Fruit fly (Drosophila melanogaster) whole organism, embryonic: ENCODE measurements around the gene Grip91.

Experiments
- BEAF-32 ChIP-seq: fragments of 200-800 bp; sonication (Bioruptor generic); optimal IDR thresholded peaks from 3 replicates; lab custom pipeline; 2017; ENCODE audit warnings: missing biosample characterization, missing genetic modification characterization, mild to moderate bottlenecking, moderate library complexity, missing genetic modification reagents
- Bgb ChIP-seq: fragments of 200-800 bp; sonication (Bioruptor generic); IDR thresholded peaks from 2 replicates; pipeline ENCODE4 v1.3.6; 2022; ENCODE audit warnings: missing biosample characterization, missing genetic modification characterization; ENCODE audit not compliant: partially characterized antibody
- CG10209 ChIP-seq: fragments of 200-800 bp; sonication (Bioruptor generic); optimal IDR thresholded peaks from 3 replicates; lab custom pipeline; 2017; ENCODE audit warnings: missing biosample characterization, mild to moderate bottlenecking, missing genetic modification characterization, missing genetic modification reagents
- CG11560 ChIP-seq: fragments of 200-800 bp; sonication (Bioruptor generic); IDR thresholded peaks from 3 replicates; pipeline ENCODE4 v1.3.6; 2022; ENCODE audit warnings: missing biosample characterization, missing genetic modification characterization
- CG11695 ChIP-seq: fragments of 200-800 bp; sonication (Bioruptor generic); IDR thresholded peaks from 3 replicates; pipeline ENCODE4 v1.3.6; 2022; ENCODE audit warnings: missing biosample characterization, missing genetic modification characterization
- CG11723 ChIP-seq: fragments of 200-800 bp; sonication (Bioruptor generic); optimal IDR thresholded peaks from 2 replicates; lab custom pipeline; 2017; ENCODE audit warnings: missing biosample characterization, mild to moderate bottlenecking, missing genetic modification characterization
- CG12219 ChIP-seq: fragments of 200-800 bp; sonication (Bioruptor generic); optimal IDR thresholded peaks from 3 replicates; lab custom pipeline; 2018; ENCODE audit warnings: missing biosample characterization, mild to moderate bottlenecking, missing genetic modification characterization
- CG1233 ChIP-seq: fragments of 200-800 bp; sonication (Bioruptor generic); optimal IDR thresholded peaks from 4 replicates; lab custom pipeline; 2018; ENCODE audit warnings: missing biosample characterization, mild to moderate bottlenecking, missing genetic modification characterization
- CG13624 ChIP-seq: fragments of 200-800 bp; sonication (Bioruptor generic); optimal IDR thresholded peaks from 2 replicates; lab custom pipeline; 2016; ENCODE audit warnings: missing biosample characterization, missing genetic modification characterization
- CG1602 ChIP-seq: fragments of 200-800 bp; sonication (Bioruptor generic); optimal IDR thresholded peaks from 3 replicates; lab custom pipeline; 2016; ENCODE audit warnings: missing biosample characterization, missing genetic modification characterization
- CG1603 ChIP-seq: fragments of 200-800 bp; sonication (Bioruptor generic); optimal IDR thresholded peaks from 2 replicates; lab custom pipeline; 2019; ENCODE audit warnings: missing biosample characterization, mild to moderate bottlenecking, missing genetic modification characterization, moderate library complexity
- CG18599 ChIP-seq: fragments of 200-800 bp; sonication (Bioruptor generic); optimal IDR thresholded peaks from 3 replicates; lab custom pipeline; 2017; ENCODE audit warnings: missing biosample characterization, missing genetic modification characterization, mild to moderate bottlenecking, moderate library complexity, missing genetic modification reagents
- CG18619 ChIP-seq: fragments of 200-800 bp; sonication (Bioruptor generic); optimal IDR thresholded peaks from 3 replicates; lab custom pipeline; 2017; ENCODE audit warnings: missing biosample characterization, mild to moderate bottlenecking, missing genetic modification characterization
- CG18764 ChIP-seq: fragments of 200-800 bp; sonication (Bioruptor generic); optimal IDR thresholded peaks from 3 replicates; lab custom pipeline; 2016; ENCODE audit warnings: missing biosample characterization, missing genetic modification characterization
- CG2129 ChIP-seq: fragments of 200-800 bp; sonication (Bioruptor generic); IDR thresholded peaks from 2 replicates; pipeline ENCODE4 v1.3.6; 2022; ENCODE audit warnings: missing biosample characterization, missing genetic modification characterization; ENCODE audit not compliant: partially characterized antibody
- CG2202 ChIP-seq: fragments of 200-800 bp; sonication (Bioruptor generic); optimal IDR thresholded peaks from 2 replicates; lab custom pipeline; 2018; ENCODE audit warnings: missing biosample characterization, mild to moderate bottlenecking, missing genetic modification characterization
- CG31388 ChIP-seq: fragments of 200-800 bp; sonication (Bioruptor generic); optimal IDR thresholded peaks from 2 replicates; lab custom pipeline; 2016; ENCODE audit warnings: missing biosample characterization, missing genetic modification characterization
- CG3847 ChIP-seq: fragments of 200-800 bp; sonication (Bioruptor generic); IDR thresholded peaks from 2 replicates; pipeline ENCODE4 v1.3.6; 2022; ENCODE audit warnings: missing biosample characterization, missing genetic modification characterization
- CG4328 ChIP-seq: fragments of 200-800 bp; sonication (Bioruptor generic); optimal IDR thresholded peaks from 3 replicates; lab custom pipeline; 2017; ENCODE audit warnings: missing biosample characterization, missing genetic modification reagents, missing genetic modification characterization
- CG4360 ChIP-seq: fragments of 200-800 bp; sonication (Bioruptor generic); IDR thresholded peaks from 2 replicates; pipeline ENCODE4 v1.3.6; 2022; ENCODE audit warnings: missing biosample characterization, missing genetic modification characterization
- CG4424 ChIP-seq: fragments of 200-800 bp; sonication (Bioruptor generic); optimal IDR thresholded peaks from 3 replicates; lab custom pipeline; 2016; ENCODE audit warnings: missing biosample characterization, missing genetic modification characterization
- CG7357 ChIP-seq: fragments of 200-800 bp; sonication (Bioruptor generic); IDR thresholded peaks from 3 replicates; pipeline ENCODE4 v1.3.6; 2022; ENCODE audit warnings: missing biosample characterization, missing genetic modification characterization
- CG8290 ChIP-seq, 3 experiments: fragments of 200-800 bp; sonication (Bioruptor generic); optimal IDR thresholded peaks; 2 replicates each; lab custom pipeline; 2016 to 2019; ENCODE audit warnings: missing biosample characterization in 3 of 3, missing genetic modification characterization in 3 of 3, mild to moderate bottlenecking in 2 of 3, moderate library complexity in 1 of 3
- Doc3 ChIP-seq: fragments of 200-800 bp; sonication (Bioruptor generic); IDR thresholded peaks from 3 replicates; pipeline ENCODE4 v1.3.6; 2022; ENCODE audit warnings: missing biosample characterization, missing genetic modification characterization; ENCODE audit not compliant: partially characterized antibody
- Eip74EF ChIP-seq, 2 experiments: fragments of 200-800 bp in 1 of 2; fragments of >200 bp in 1 of 2; sonication (Bioruptor generic) in 1 of 2; optimal IDR thresholded peaks; 2 replicates each; lab custom pipeline; 2017 to 2019; ENCODE audit warnings: missing biosample characterization in 2 of 2, missing genetic modification characterization in 2 of 2, mild to moderate bottlenecking in 1 of 2, moderate library complexity in 1 of 2
- Elba2 ChIP-seq: fragments of 200-800 bp; sonication (Bioruptor generic); optimal IDR thresholded peaks from 3 replicates; lab custom pipeline; 2016; ENCODE audit warnings: missing biosample characterization, missing genetic modification characterization
- HHEX ChIP-seq: fragments of 200-800 bp; sonication (Bioruptor generic); optimal IDR thresholded peaks from 3 replicates; lab custom pipeline; 2017; ENCODE audit warnings: missing biosample characterization, mild to moderate bottlenecking, missing genetic modification characterization, missing genetic modification reagents
- HmgD ChIP-seq: fragments of 200-800 bp; sonication (Bioruptor generic); optimal IDR thresholded peaks from 3 replicates; lab custom pipeline; 2016; ENCODE audit warnings: missing biosample characterization, missing genetic modification characterization
- Myb ChIP-seq: fragments of 200-800 bp; sonication (Bioruptor generic); optimal IDR thresholded peaks from 2 replicates; lab custom pipeline; 2016; ENCODE audit warnings: missing biosample characterization, missing genetic modification characterization
- Opbp ChIP-seq: fragments of 200-800 bp; sonication (Bioruptor generic); IDR thresholded peaks from 3 replicates; pipeline ENCODE4 v1.3.6; 2022; ENCODE audit warnings: missing biosample characterization, missing genetic modification characterization; ENCODE audit not compliant: partially characterized antibody
- Rfx ChIP-seq: fragments of 200-800 bp; sonication (Bioruptor generic); IDR thresholded peaks from 2 replicates; pipeline ENCODE4 v1.3.6; 2022; ENCODE audit warnings: missing biosample characterization, missing genetic modification characterization
- ap ChIP-seq: fragments of 200-800 bp; sonication (Bioruptor generic); IDR thresholded peaks from 2 replicates; pipeline ENCODE4 v1.3.6; 2022; ENCODE audit warnings: missing biosample characterization, missing genetic modification characterization
- bbx ChIP-seq: fragments of 200-800 bp; sonication (Bioruptor generic); IDR thresholded peaks from 2 replicates; pipeline ENCODE4 v1.3.6; 2022; ENCODE audit warnings: missing biosample characterization, missing genetic modification characterization; ENCODE audit not compliant: partially characterized antibody
- danr ChIP-seq: fragments of 200-800 bp; sonication (Bioruptor generic); IDR thresholded peaks from 2 replicates; pipeline ENCODE4 v1.3.6; 2022; ENCODE audit warnings: missing biosample characterization, missing genetic modification characterization
- dpn ChIP-seq, 2 experiments: fragments of 200-800 bp; sonication (Bioruptor generic); optimal IDR thresholded peaks; 3 replicates each; lab custom pipeline; 2016; ENCODE audit warnings: missing biosample characterization in 2 of 2, missing genetic modification characterization in 2 of 2
- gce ChIP-seq: fragments of 200-800 bp; sonication (Bioruptor generic); IDR thresholded peaks from 3 replicates; pipeline ENCODE4 v1.3.6; 2022; ENCODE audit warnings: missing biosample characterization, missing genetic modification characterization
- gem ChIP-seq: fragments of 200-800 bp; sonication (Bioruptor generic); optimal IDR thresholded peaks from 2 replicates; lab custom pipeline; 2019; ENCODE audit warnings: missing biosample characterization, mild to moderate bottlenecking, missing genetic modification characterization, moderate library complexity
- klu ChIP-seq: fragments of 200-800 bp; sonication (Bioruptor generic); IDR thresholded peaks from 2 replicates; pipeline ENCODE4 v1.3.6; 2022; ENCODE audit warnings: missing biosample characterization, missing genetic modification characterization
- knrl ChIP-seq: fragments of 200-800 bp; sonication (Bioruptor generic); IDR thresholded peaks from 3 replicates; pipeline ENCODE4 v1.3.6; 2022; ENCODE audit warnings: missing biosample characterization, missing genetic modification characterization; ENCODE audit not compliant: partially characterized antibody
- lmd ChIP-seq: fragments of 200-800 bp; sonication (Bioruptor generic); IDR thresholded peaks from 2 replicates; pipeline ENCODE4 v1.3.6; 2022; ENCODE audit warnings: missing biosample characterization, missing genetic modification characterization
- mld ChIP-seq: fragments of 200-800 bp; sonication (Bioruptor generic); IDR thresholded peaks from 3 replicates; pipeline ENCODE4 v1.3.6; 2022; ENCODE audit warnings: missing biosample characterization, missing genetic modification characterization; ENCODE audit not compliant: partially characterized antibody
- pfk ChIP-seq: fragments of 200-800 bp; sonication (Bioruptor generic); optimal IDR thresholded peaks from 2 replicates; lab custom pipeline; 2018; ENCODE audit warnings: missing biosample characterization, mild to moderate bottlenecking, missing genetic modification characterization, moderate library complexity
- salm ChIP-seq: fragments of 200-800 bp; sonication (Bioruptor generic); optimal IDR thresholded peaks from 2 replicates; lab custom pipeline; 2018; ENCODE audit warnings: missing biosample characterization, mild to moderate bottlenecking, missing genetic modification characterization
- sc ChIP-seq, 3 experiments: fragments of >200 bp in 2 of 3; fragments of 200-800 bp in 1 of 3; sonication (Bioruptor generic) in 1 of 3; optimal IDR thresholded peaks; 2 replicates in 2 of 3; 3 replicates in 1 of 3; lab custom pipeline; 2017; ENCODE audit warnings: mild to moderate bottlenecking in 1 of 3, missing biosample characterization in 1 of 3, missing genetic modification characterization in 1 of 3, missing genetic modification reagents in 1 of 3
- sqz ChIP-seq: fragments of 200-800 bp; sonication (Bioruptor generic); optimal IDR thresholded peaks from 3 replicates; lab custom pipeline; 2018; ENCODE audit warnings: missing biosample characterization, mild to moderate bottlenecking, missing genetic modification characterization
- sr ChIP-seq: fragments of 200-800 bp; sonication (Bioruptor generic); IDR thresholded peaks from 3 replicates; pipeline ENCODE4 v1.3.6; 2022; ENCODE audit warnings: missing biosample characterization, missing genetic modification characterization
- tin ChIP-seq: fragments of 200-800 bp; sonication (Bioruptor generic); optimal IDR thresholded peaks from 3 replicates; lab custom pipeline; 2016; ENCODE audit warnings: missing biosample characterization, missing genetic modification characterization
- twi ChIP-seq: fragments of 200-800 bp; optimal IDR thresholded peaks from 2 replicates; lab custom pipeline; 2019; ENCODE audit warnings: missing biosample characterization, mild to moderate bottlenecking, missing genetic modification characterization, moderate library complexity
- vfl ChIP-seq: fragments of 200-800 bp; sonication (Bioruptor generic); optimal IDR thresholded peaks from 2 replicates; lab custom pipeline; 2016; ENCODE audit warnings: missing biosample characterization, missing genetic modification characterization
- z ChIP-seq: fragments of 200-800 bp; sonication (Bioruptor generic); IDR thresholded peaks from 3 replicates; pipeline ENCODE4 v1.3.6; 2022; ENCODE audit warnings: missing biosample characterization, missing genetic modification characterization

Grip91 gene

DNA sequence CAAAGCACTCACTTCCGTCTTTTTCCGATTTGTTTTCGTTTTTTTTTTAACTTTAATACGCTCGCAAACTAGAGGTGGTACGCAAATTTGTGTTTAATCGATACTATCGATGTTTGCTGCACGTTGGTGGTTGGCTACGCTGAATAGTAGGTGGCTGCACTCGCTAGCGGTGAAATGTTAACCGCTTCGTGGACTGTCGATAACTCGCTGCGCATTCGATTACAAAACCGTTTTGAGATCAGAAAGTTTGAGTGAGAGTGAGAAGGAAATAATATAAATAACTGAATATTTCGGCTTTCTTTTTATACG, 8.4 kb downstream of the Grip91 start, which contains the start of gene g (continued):
- TF ChIP-seq klu (no peak), CG11723 (no peak), danr (GFP tag; lab: Robert Waterston, UW) (no peak), twi (tag; lab: Kevin White, UChicago) (no peak), CG3847 (GFP tag; lab: Robert Waterston, UW) (no peak), CG12219 (no peak), gce (GFP tag; lab: Robert Waterston, UW) (no peak), tin (no peak), Rfx (peak; percentile 35; the same call in 1 of the 2 replicates), sqz (peak; percentile 74), Bgb (GFP tag; lab: Robert Waterston, UW) (peak; percentile 95), CG11560 (peak; percentile 94), CG11695 (GFP tag; lab: Robert Waterston, UW) (no peak), CG1602 (GFP tag; lab: Kevin White, UChicago) (no peak), ap (GFP tag; lab: Robert Waterston, UW) (no peak), CG31388 (no peak), bbx (GFP tag; lab: Robert Waterston, UW) (peak; percentile 88), CG7357 (GFP tag; lab: Robert Waterston, UW) (no peak), salm (tag; lab: Kevin White, UChicago) (no peak), CG4424 (no peak), CG10209 (GFP tag; lab: Kevin White, UChicago) (no peak), CG18619 (no peak), BEAF-32 (peak; percentile 91), CG13624 (GFP tag; lab: Kevin White, UChicago) (no peak), lmd (GFP tag; lab: Robert Waterston, UW) (no peak), HHEX (GFP tag; lab: Kevin White, UChicago) (no peak), CG18599 (no peak), mld (GFP tag; lab: Robert Waterston, UW) (peak; percentile 82; the same call in 2 of the 3 replicates), CG4328 (GFP tag; lab: Kevin White, UChicago) (no peak), Opbp (GFP tag; lab: Robert Waterston, UW) (peak; percentile 92), gem (tag; lab: Kevin White, UChicago) (no peak), sr (no peak), z (GFP tag; lab: Robert Waterston, UW) (no peak), Doc3 (peak; percentile 76), CG18764 (GFP tag; lab: Kevin White, UChicago) (no peak), Elba2 (GFP tag; lab: Kevin White, UChicago) (no peak), CG8290 (GFP tag; optimal IDR thresholded peaks at IDR 0.05; lab: Kevin White, UChicago) (no peak), CG8290 (tag; optimal IDR thresholded peaks at IDR 0.05; lab: Kevin White, UChicago) (no peak), CG4360 (GFP tag; lab: Robert Waterston, UW) (no peak), CG2202 (tag; lab: Kevin White, UChicago) (no peak), vfl (GFP tag; lab: Kevin White, UChicago) (no peak), CG1603 (tag; lab: Kevin White, UChicago) (peak; percentile 65), sc (optimal IDR thresholded peaks at IDR 0.05; lab: Kevin White, UChicago) (no peak), sc (GFP tag; optimal IDR thresholded peaks at IDR 0.05; lab: Kevin White, UChicago) (no peak), pfk (GFP tag; lab: Kevin White, UChicago) (no peak), dpn (GFP tag; optimal IDR thresholded peaks at IDR 0.05; lab: Kevin White, UChicago) (peak in 1 of 2 experiments; percentile 28), Eip74EF (GFP tag; optimal IDR thresholded peaks at IDR 0.05; lab: Kevin White, UChicago) (no peak), CG1233 (no peak), Myb (GFP tag; lab: Kevin White, UChicago) (peak; percentile 91), knrl (GFP tag; lab: Robert Waterston, UW) (peak; percentile 85), HmgD (GFP tag; lab: Kevin White, UChicago) (no peak), CG2129 (GFP tag; lab: Robert Waterston, UW) (peak; percentile 74)
